Fruit fly (Drosophila melanogaster): ENCODE data around the gene Vha100-4.

Gene Vha100-4

dm6 chr3R:18402549-18403429 is 13.2 kb upstream of the Vha100-4 start, which contains the start of the genes Wdr37 and koko (continued):
- peak; percentile 63 for TF ChIP-seq repo (GFP tag; optimal IDR thresholded peaks at IDR 0.05)
- peak; percentile 86 for TF ChIP-seq CG4617 (GFP tag; optimal IDR thresholded peaks at IDR 0.05; ENCODE audit: borderline replicate concordance)
- peak; percentile 92 for TF ChIP-seq phol (tag; optimal IDR thresholded peaks at IDR 0.05)
- TF ChIP-seq CG18262 (tag; optimal IDR thresholded peaks at IDR 0.05) = peak; percentile 98
- no peak for TF ChIP-seq usp (GFP tag; optimal IDR thresholded peaks at IDR 0.05)
- TF ChIP-seq CG12236 (GFP tag; optimal IDR thresholded peaks at IDR 0.05) = peak; percentile 59
- TF ChIP-seq Kr (GFP tag; optimal IDR thresholded peaks at IDR 0.05) = peak; percentile 96
- TF ChIP-seq chn (GFP tag; optimal IDR thresholded peaks at IDR 0.05) = peak; percentile 67
- TF ChIP-seq CG9797 (GFP tag; optimal IDR thresholded peaks at IDR 0.05) = peak; percentile 11
- TF ChIP-seq CG18011 (GFP tag; optimal IDR thresholded peaks at IDR 0.05) = peak; percentile 79
- TF ChIP-seq Pdp1 (GFP tag; optimal IDR thresholded peaks at IDR 0.05) = peak; percentile 64 to 76
- TF ChIP-seq croc (GFP tag; conservative IDR thresholded peaks at IDR 0.05) = peak; percentile 97
- TF ChIP-seq CG4730 (GFP tag; IDR thresholded peaks at IDR 0.05) = peak; percentile 98
- TF ChIP-seq pfk (GFP tag; optimal IDR thresholded peaks at IDR 0.05) = no peak
- TF ChIP-seq CG10274 (GFP tag; optimal IDR thresholded peaks at IDR 0.05) = peak; percentile 62
- TF ChIP-seq hbn (GFP tag; IDR thresholded peaks at IDR 0.05; ENCODE audit: partially characterized antibody) = peak; percentile 37; the same call in 1 of the 2 replicates
- peak; percentile 89 for TF ChIP-seq ATbp (GFP tag; optimal IDR thresholded peaks at IDR 0.05)
- TF ChIP-seq Dref (GFP tag; IDR thresholded peaks at IDR 0.05) = peak; percentile 87
- peak; percentile 95 for TF ChIP-seq ssp (GFP tag; IDR thresholded peaks at IDR 0.05)
- TF ChIP-seq bigmax (GFP tag; optimal IDR thresholded peaks at IDR 0.05) = no peak
- TF ChIP-seq disco-r (GFP tag; optimal IDR thresholded peaks at IDR 0.05) = peak; percentile 26
- TF ChIP-seq Eip74EF (GFP tag; optimal IDR thresholded peaks at IDR 0.05) = peak in 1 of 2 experiments; percentile 95
- peak; percentile 46; the same call in 1 of the 3 replicates for TF ChIP-seq Doc3 (GFP tag; IDR thresholded peaks at IDR 0.05; ENCODE audit: partially characterized antibody)
- peak; percentile 94 for TF ChIP-seq CG12299 (tag; optimal IDR thresholded peaks at IDR 0.05)
- TF ChIP-seq wek (GFP tag; optimal IDR thresholded peaks at IDR 0.05) = no peak
- TF ChIP-seq mam (GFP tag; optimal IDR thresholded peaks at IDR 0.05) = peak; percentile 83
- peak; percentile 97 for TF ChIP-seq Aef1 (GFP tag; IDR thresholded peaks at IDR 0.05)
- peak; percentile 66 for TF ChIP-seq unc-4 (GFP tag; IDR thresholded peaks at IDR 0.05; ENCODE audit: partially characterized antibody)
- TF ChIP-seq Nf-YB (GFP tag; optimal IDR thresholded peaks at IDR 0.05) = peak; percentile 86
- TF ChIP-seq H15 (GFP tag; IDR thresholded peaks at IDR 0.05) = peak; percentile 94
- peak; percentile 94 for TF ChIP-seq CG17612 (GFP tag; IDR thresholded peaks at IDR 0.05)
- TF ChIP-seq CG17568 (GFP tag; optimal IDR thresholded peaks at IDR 0.05) = no peak
- peak in 1 of 2 experiments; percentile 79 for TF ChIP-seq Hr78 (GFP tag; optimal IDR thresholded peaks at IDR 0.05)
- TF ChIP-seq zf30C (GFP tag; optimal IDR thresholded peaks at IDR 0.05) = peak; percentile 99
- TF ChIP-seq Vsx1 (GFP tag; optimal IDR thresholded peaks at IDR 0.05) = peak; percentile 80
- TF ChIP-seq CG8089 (GFP tag; optimal IDR thresholded peaks at IDR 0.05) = peak; percentile 65
- peak; percentile 0 for TF ChIP-seq sima (GFP tag; optimal IDR thresholded peaks at IDR 0.05)
- TF ChIP-seq Hey (tag; optimal IDR thresholded peaks at IDR 0.05) = peak; percentile 22
- peak; percentile 92 for TF ChIP-seq CG31388 (GFP tag; optimal IDR thresholded peaks at IDR 0.05)
- TF ChIP-seq CG4854 (GFP tag; optimal IDR thresholded peaks at IDR 0.05) = peak; percentile 66
- TF ChIP-seq Sox100B (GFP tag; optimal IDR thresholded peaks at IDR 0.05) = peak; percentile 98
- peak; percentile 97 for TF ChIP-seq CG17359 (tag; optimal IDR thresholded peaks at IDR 0.05)
- peak; percentile 96 for TF ChIP-seq ind (GFP tag; optimal IDR thresholded peaks at IDR 0.05)
- peak; percentile 35 to 85 for TF ChIP-seq chif (GFP tag; optimal IDR thresholded peaks at IDR 0.05)
- TF ChIP-seq CG16863 (GFP tag; optimal IDR thresholded peaks at IDR 0.05) = peak; percentile 83
- TF ChIP-seq da (GFP tag; optimal IDR thresholded peaks at IDR 0.05) = no peak
- peak; percentile 55; the same call in 2 of the 3 replicates for TF ChIP-seq CG6791 (GFP tag; IDR thresholded peaks at IDR 0.05; ENCODE audit: partially characterized antibody)

Measured in whole organism, embryonic.